Worm (Caenorhabditis elegans) whole organism, young adult: ENCODE data around the gene F46C5.6.

Experiments
- B0019.2 ChIP-seq: fragments of 200-800 bp; sonication (Bioruptor generic); conservative IDR thresholded peaks from 2 replicates; pipeline ENCODE4 v1.3.6; 2022; ENCODE audit warnings: missing genetic modification reagents, missing genetic modification characterization, missing compliant biosample characterization
- B0261.1 ChIP-seq: sonication (generic microtip); optimal IDR thresholded peaks from 2 replicates; lab custom pipeline; 2016; ENCODE audit warnings: mild to moderate bottlenecking, missing genetic modification characterization, moderate library complexity, missing compliant biosample characterization
- C17E4.6 ChIP-seq: fragments of 200-800 bp; sonication (Bioruptor generic); IDR thresholded peaks from 2 replicates; pipeline ENCODE4 v1.3.6; 2022; ENCODE audit warnings: missing genetic modification reagents, missing genetic modification characterization, missing compliant biosample characterization
- F22D6.2 ChIP-seq: sonication (generic microtip); optimal IDR thresholded peaks from 2 replicates; lab custom pipeline; 2016; ENCODE audit warnings: mild to moderate bottlenecking, missing genetic modification characterization, missing compliant biosample characterization
- F33H1.4 ChIP-seq: fragments of 200-800 bp; sonication (Bioruptor generic); IDR thresholded peaks from 2 replicates; pipeline ENCODE4 v1.3.6; 2022; ENCODE audit warnings: missing genetic modification reagents, missing genetic modification characterization, missing compliant biosample characterization
- F37B4.10 ChIP-seq: fragments of 200-800 bp; sonication (Bioruptor generic); IDR thresholded peaks from 2 replicates; pipeline ENCODE4 v1.3.6; 2022; ENCODE audit warnings: missing genetic modification characterization, missing compliant biosample characterization
- F39B2.1 ChIP-seq: fragments of 200-800 bp; sonication (Bioruptor generic); IDR thresholded peaks from 2 replicates; pipeline ENCODE4 v1.3.6; 2022; ENCODE audit warnings: missing genetic modification reagents, missing genetic modification characterization, missing compliant biosample characterization
- F49E8.2 ChIP-seq: sonication (generic microtip); optimal IDR thresholded peaks from 3 replicates; lab custom pipeline; 2017; ENCODE audit warnings: missing genetic modification characterization, mild to moderate bottlenecking, missing compliant biosample characterization, antibody characterized with exemption, moderate library complexity; ENCODE audit not compliant: insufficient read depth
- F57C9.4 ChIP-seq: sonication (generic microtip); optimal IDR thresholded peaks from 2 replicates; lab custom pipeline; 2017; ENCODE audit warnings: mild to moderate bottlenecking, missing genetic modification characterization, missing compliant biosample characterization
- T07F8.4 ChIP-seq: sonication (generic microtip); optimal IDR thresholded peaks from 2 replicates; lab custom pipeline; 2016; ENCODE audit warnings: mild to moderate bottlenecking, missing genetic modification characterization, moderate library complexity, missing compliant biosample characterization
- Y56A3A.18 ChIP-seq: fragments of 200-800 bp; sonication (Bioruptor generic); IDR thresholded peaks from 2 replicates; pipeline ENCODE4 v1.3.6; 2022; ENCODE audit warnings: missing genetic modification reagents, missing genetic modification characterization, missing compliant biosample characterization
- Y79H2A.3 ChIP-seq: fragments of 200-800 bp; sonication (Bioruptor generic); conservative IDR thresholded peaks from 2 replicates; pipeline ENCODE4 v1.3.6; 2022; ENCODE audit warnings: missing genetic modification reagents, missing genetic modification characterization, missing compliant biosample characterization
- ZK185.1 ChIP-seq: sonication (generic microtip); optimal IDR thresholded peaks from 2 replicates; lab custom pipeline; 2016; ENCODE audit warnings: mild to moderate bottlenecking, missing genetic modification characterization, missing compliant biosample characterization; ENCODE audit not compliant: poor library complexity, severe bottlenecking
- akir-1 ChIP-seq: fragments of 200-800 bp; sonication (Bioruptor generic); optimal IDR thresholded peaks from 2 replicates; lab custom pipeline; 2018; ENCODE audit warnings: mild to moderate bottlenecking, missing genetic modification characterization, moderate library complexity, missing compliant biosample characterization
- bed-1 ChIP-seq: fragments of 200-800 bp; sonication (Bioruptor generic); IDR thresholded peaks from 2 replicates; pipeline ENCODE4 v1.3.6; 2022; ENCODE audit warnings: missing genetic modification reagents, missing genetic modification characterization, missing compliant biosample characterization
- ceh-100 ChIP-seq: fragments of 200-800 bp; sonication (Bioruptor generic); IDR thresholded peaks from 2 replicates; pipeline ENCODE4 v1.3.6; 2022; ENCODE audit warnings: missing genetic modification reagents, missing genetic modification characterization, missing compliant biosample characterization
- chd-7 ChIP-seq: sonication (generic microtip); optimal IDR thresholded peaks from 2 replicates; lab custom pipeline; 2016; ENCODE audit warnings: mild to moderate bottlenecking, missing genetic modification characterization, moderate library complexity, missing compliant biosample characterization
- dox-1 ChIP-seq: fragments of 200-800 bp; sonication (Bioruptor generic); IDR thresholded peaks from 2 replicates; pipeline ENCODE4 v1.3.6; 2022; ENCODE audit warnings: missing genetic modification reagents, missing genetic modification characterization, missing compliant biosample characterization
- egl-44 ChIP-seq: fragments of 200-800 bp; sonication (Bioruptor generic); IDR thresholded peaks from 2 replicates; pipeline ENCODE4 v1.3.6; 2022; ENCODE audit warnings: missing genetic modification reagents, missing genetic modification characterization, missing compliant biosample characterization
- him-1 ChIP-seq: sonication (generic microtip); optimal IDR thresholded peaks from 2 replicates; lab custom pipeline; 2016; ENCODE audit warnings: missing genotype, missing genetic modification reagents, missing genetic modification characterization, missing compliant biosample characterization
- hmg-20 ChIP-seq: fragments of 200-800 bp; sonication (Bioruptor generic); IDR thresholded peaks from 2 replicates; pipeline ENCODE4 v1.3.6; 2022; ENCODE audit warnings: missing genetic modification reagents, missing genetic modification characterization, missing compliant biosample characterization
- hsf-1 ChIP-seq: fragments of 200-800 bp; sonication (Bioruptor generic); IDR thresholded peaks from 2 replicates; pipeline ENCODE4 v1.3.6; 2022; ENCODE audit warnings: missing genetic modification reagents, missing genetic modification characterization, missing compliant biosample characterization
- lag-1 ChIP-seq: fragments of 200-800 bp; sonication (Bioruptor generic); IDR thresholded peaks from 2 replicates; pipeline ENCODE4 v1.3.6; 2022; ENCODE audit warnings: missing genetic modification reagents, missing genetic modification characterization, missing compliant biosample characterization
- let-526 ChIP-seq: fragments of 200-800 bp; sonication (Bioruptor generic); IDR thresholded peaks from 2 replicates; pipeline ENCODE4 v1.3.6; 2022; ENCODE audit warnings: missing genetic modification reagents, missing genetic modification characterization, missing compliant biosample characterization
- let-607 ChIP-seq, 2 experiments: fragments of 200-800 bp in 1 of 2; sonication (Bioruptor generic) in 1 of 2; sonication (generic microtip) in 1 of 2; optimal IDR thresholded peaks; 2 replicates each; lab custom pipeline; 2016 to 2018; ENCODE audit warnings: mild to moderate bottlenecking in 2 of 2, missing compliant biosample characterization in 2 of 2, missing genetic modification characterization in 2 of 2, moderate library complexity in 2 of 2, missing genotype in 1 of 2
- lir-1 ChIP-seq: fragments of 200-800 bp; sonication (Bioruptor generic); conservative IDR thresholded peaks from 2 replicates; pipeline ENCODE4 v1.3.6; 2022; ENCODE audit warnings: missing genetic modification reagents, missing genetic modification characterization, missing compliant biosample characterization
- madf-10 ChIP-seq: sonication (generic microtip); optimal IDR thresholded peaks from 2 replicates; lab custom pipeline; 2016; ENCODE audit warnings: mild to moderate bottlenecking, missing genetic modification characterization, missing compliant biosample characterization
- madf-8 ChIP-seq: fragments of 200-800 bp; sonication (Bioruptor generic); conservative IDR thresholded peaks from 2 replicates; pipeline ENCODE4 v1.3.6; 2022; ENCODE audit warnings: missing genetic modification reagents, missing genetic modification characterization, missing compliant biosample characterization
- mes-4 ChIP-seq: sonication (generic microtip); optimal IDR thresholded peaks from 2 replicates; lab custom pipeline; 2016; ENCODE audit warnings: missing genotype, missing genetic modification characterization, missing compliant biosample characterization
- mxl-1 ChIP-seq: sonication (generic microtip); optimal IDR thresholded peaks from 2 replicates; lab custom pipeline; 2016; ENCODE audit warnings: missing genetic modification characterization, missing compliant biosample characterization
- nhr-27 ChIP-seq: fragments of 200-800 bp; sonication (Bioruptor generic); optimal IDR thresholded peaks from 2 replicates; lab custom pipeline; 2018; ENCODE audit warnings: mild to moderate bottlenecking, missing genetic modification characterization, moderate library complexity, missing compliant biosample characterization
- nhr-80 ChIP-seq: sonication (generic microtip); optimal IDR thresholded peaks from 2 replicates; lab custom pipeline; 2016; ENCODE audit warnings: missing genetic modification characterization, missing compliant biosample characterization
- nhr-90 ChIP-seq: sonication (generic microtip); optimal IDR thresholded peaks from 2 replicates; lab custom pipeline; 2016; ENCODE audit warnings: missing genotype, mild to moderate bottlenecking, missing genetic modification characterization, missing compliant biosample characterization
- rpc-1 ChIP-seq, 2 experiments: fragments of 150-350 bp in 1 of 2; sonication (generic microtip) in 1 of 2; optimal IDR thresholded peaks; 2 replicates each; lab custom pipeline; 2014 to 2018; ENCODE audit warnings: missing biosample characterization in 1 of 2, missing genetic modification characterization in 1 of 2, missing genetic modification reagents in 1 of 2, missing genotype in 1 of 2
- sdz-38 ChIP-seq: sonication (generic microtip); optimal IDR thresholded peaks from 2 replicates; lab custom pipeline; 2016; ENCODE audit warnings: missing genotype, missing genetic modification characterization, missing compliant biosample characterization
- snpc-4 ChIP-seq, 5 experiments: fragments of 150-350 bp in 1 of 5; sonication (generic microtip) in 4 of 5; optimal IDR thresholded peaks; 2 replicates each; lab custom pipeline; 2014 to 2018; ENCODE audit warnings: missing genetic modification characterization in 5 of 5, missing biosample characterization in 3 of 5, antibody characterized with exemption in 2 of 5, mild to moderate bottlenecking in 2 of 5, missing compliant biosample characterization in 2 of 5, missing genotype in 2 of 5, moderate library complexity in 2 of 5, missing genetic modification reagents in 1 of 5
- sptf-2 ChIP-seq: fragments of 200-800 bp; sonication (Bioruptor generic); optimal IDR thresholded peaks from 2 replicates; lab custom pipeline; 2018; ENCODE audit warnings: mild to moderate bottlenecking, missing genetic modification characterization, missing compliant biosample characterization
- tlf-1 ChIP-seq: fragments of 200-800 bp; sonication (Bioruptor generic); optimal IDR thresholded peaks from 2 replicates; lab custom pipeline; 2018; ENCODE audit warnings: mild to moderate bottlenecking, missing genetic modification characterization, missing compliant biosample characterization
- unc-130 ChIP-seq: sonication (generic microtip); optimal IDR thresholded peaks from 2 replicates; lab custom pipeline; 2016; ENCODE audit warnings: missing genetic modification reagents, missing genetic modification characterization, missing compliant biosample characterization
- xnd-1 ChIP-seq: sonication (generic microtip); optimal IDR thresholded peaks from 2 replicates; lab custom pipeline; 2016; ENCODE audit warnings: missing genotype, missing genetic modification reagents, missing genetic modification characterization, missing compliant biosample characterization
- zfh-2 ChIP-seq: fragments of 200-800 bp; sonication (Bioruptor generic); conservative IDR thresholded peaks from 2 replicates; pipeline ENCODE4 v1.3.6; 2022; ENCODE audit warnings: missing genetic modification reagents, missing genetic modification characterization, missing compliant biosample characterization
- ztf-28 ChIP-seq: fragments of 200-800 bp; sonication (Bioruptor generic); IDR thresholded peaks from 2 replicates; pipeline ENCODE4 v1.3.6; 2022; ENCODE audit warnings: missing genetic modification reagents, missing genetic modification characterization, missing compliant biosample characterization
- ztf-6 ChIP-seq: fragments of 200-800 bp; sonication (Bioruptor generic); IDR thresholded peaks from 2 replicates; pipeline ENCODE4 v1.3.6; 2022; ENCODE audit warnings: missing genetic modification reagents, missing genetic modification characterization, missing compliant biosample characterization

Gene F46C5.6

ce11 chrII:8859596-8859995 lies 15.3 kb upstream of the F46C5.6 start, which contains the start of gene snb-6:
Gene snb-6, minus strand, starts transcription at chrII:8859696.
- TF ChIP-seq B0019.2 (GFP tag; lab: Robert Waterston, UW) (no peak), ceh-100 (GFP tag; lab: Robert Waterston, UW) (no peak), ztf-6 (GFP tag; lab: Robert Waterston, UW) (no peak), nhr-27 (tag; lab: Kevin White, UChicago) (no peak)

DNA sequence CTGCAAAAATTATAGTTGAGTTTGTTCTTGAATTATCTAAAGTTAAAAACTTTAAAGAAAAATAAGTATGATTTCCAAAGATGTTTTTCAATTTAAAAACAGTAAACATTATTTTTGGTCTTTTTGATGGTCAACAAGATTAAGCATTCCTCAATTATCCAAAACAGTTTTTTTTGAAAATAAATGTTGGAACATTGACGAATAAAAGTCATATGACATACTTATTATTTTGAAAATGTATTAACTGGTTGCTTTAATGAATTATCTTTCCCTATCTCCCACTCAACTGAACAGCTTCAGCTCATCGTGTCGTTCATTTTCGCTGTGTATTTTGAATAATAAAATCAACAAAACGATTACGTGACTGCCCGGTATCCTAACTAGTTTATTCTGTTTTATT lies 12.8 kb upstream of the F46C5.6 start:
- TF ChIP-seq unc-130 (GFP tag; lab: Kevin White, UChicago) = no peak
- TF ChIP-seq hmg-20 (GFP tag; lab: Robert Waterston, UW) = no peak
- no peak for TF ChIP-seq akir-1 (GFP tag; lab: Kevin White, UChicago)
- TF ChIP-seq rpc-1 (optimal IDR thresholded peaks at IDR 0.05; lab: Kevin White, UChicago) = no peak
- TF ChIP-seq rpc-1 (tag; optimal IDR thresholded peaks at IDR 0.05; lab: Kevin White, UChicago) = no peak
- TF ChIP-seq lir-1 (GFP tag; lab: Robert Waterston, UW) = no peak
- no peak for TF ChIP-seq egl-44 (GFP tag; lab: Robert Waterston, UW)
- TF ChIP-seq F39B2.1 (GFP tag; lab: Robert Waterston, UW) = no peak
- TF ChIP-seq C17E4.6 (GFP tag; lab: Robert Waterston, UW) = no peak
- no peak for TF ChIP-seq zfh-2 (GFP tag; lab: Robert Waterston, UW)
- TF ChIP-seq Y79H2A.3 (GFP tag; lab: Robert Waterston, UW) = no peak
- TF ChIP-seq F22D6.2 = no peak
- no peak for TF ChIP-seq let-526 (GFP tag; lab: Robert Waterston, UW)

ce11 chrII:8856524-8856923 lies 12.2 kb upstream of the F46C5.6 start:
- TF ChIP-seq ztf-28 (GFP tag; lab: Robert Waterston, UW) (no peak), F57C9.4 (tag; lab: Kevin White, UChicago) (no peak), xnd-1 (tag; lab: Kevin White, UChicago) (no peak), tlf-1 (GFP tag; lab: Kevin White, UChicago) (no peak), B0261.1 (tag; lab: Kevin White, UChicago) (no peak), sdz-38 (tag; lab: Kevin White, UChicago) (no peak), ZK185.1 (tag; lab: Kevin White, UChicago) (no peak), chd-7 (no peak), snpc-4 (GFP tag; optimal IDR thresholded peaks at IDR 0.05; lab: Kevin White, UChicago) (no peak), snpc-4 (tag; optimal IDR thresholded peaks at IDR 0.05; lab: Kevin White, UChicago) (no peak), Y56A3A.18 (GFP tag; lab: Robert Waterston, UW) (no peak), T07F8.4 (tag; lab: Kevin White, UChicago) (no peak), bed-1 (GFP tag; lab: Robert Waterston, UW) (no peak), F33H1.4 (no peak), ceh-100 (GFP tag; lab: Robert Waterston, UW) (no peak), madf-10 (tag; lab: Kevin White, UChicago) (no peak)

- no peak for TF ChIP-seq F49E8.2 (tag; lab: Kevin White, UChicago)
- TF ChIP-seq nhr-80 = no peak
- no peak for TF ChIP-seq dox-1
- TF ChIP-seq rpc-1 (optimal IDR thresholded peaks at IDR 0.05; lab: Kevin White, UChicago) = no peak
- TF ChIP-seq rpc-1 (tag; optimal IDR thresholded peaks at IDR 0.05; lab: Kevin White, UChicago) = no peak
- no peak for TF ChIP-seq let-607 (tag; optimal IDR thresholded peaks at IDR 0.05; lab: Kevin White, UChicago)
- no peak for TF ChIP-seq sptf-2 (GFP tag; lab: Kevin White, UChicago)
- no peak for TF ChIP-seq madf-8 (GFP tag; lab: Robert Waterston, UW)
- TF ChIP-seq mes-4 (tag; lab: Kevin White, UChicago) = no peak
- TF ChIP-seq nhr-90 (tag; lab: Kevin White, UChicago) = no peak
- TF ChIP-seq sdz-38 (tag; lab: Kevin White, UChicago) = no peak
- no peak for TF ChIP-seq hsf-1 (GFP tag; lab: Robert Waterston, UW)
- no peak for TF ChIP-seq mxl-1 (tag; lab: Kevin White, UChicago)
- no peak for TF ChIP-seq lir-1 (GFP tag; lab: Robert Waterston, UW)
- no peak for TF ChIP-seq lag-1 (GFP tag; lab: Robert Waterston, UW)
- no peak for TF ChIP-seq chd-7
- TF ChIP-seq F37B4.10 (GFP tag; lab: Robert Waterston, UW) = no peak
- no peak for TF ChIP-seq him-1
- TF ChIP-seq, all 124 proteins: peak for 0
These were observed 10.6 kb upstream of the F46C5.6 start for ce11 chrII:8854874-8855273.
